Fruit fly (Drosophila melanogaster) whole organism, embryonic: ENCODE results near the gene feo.
A peak's percentile ranks its signal among the peaks of the same experiment; 100 is the strongest.

ENCODE experiments used
- CG11085 ChIP-seq: fragments of 200-800 bp; sonication (Bioruptor generic); IDR thresholded peaks from 2 replicates; pipeline ENCODE4 v1.3.6; 2022; ENCODE audit warnings: missing biosample characterization, missing genetic modification characterization
- CG12219 ChIP-seq: fragments of 200-800 bp; sonication (Bioruptor generic); optimal IDR thresholded peaks from 3 replicates; lab custom pipeline; 2018; ENCODE audit warnings: missing biosample characterization, mild to moderate bottlenecking, missing genetic modification characterization
- CG4820 ChIP-seq: fragments of 200-800 bp; sonication (Bioruptor generic); optimal IDR thresholded peaks from 3 replicates; lab custom pipeline; 2016; ENCODE audit warnings: missing biosample characterization, missing genetic modification characterization
- CG6272 ChIP-seq: fragments of 200-800 bp; sonication (Bioruptor generic); IDR thresholded peaks from 2 replicates; pipeline ENCODE4 v1.3.6; 2022; ENCODE audit warnings: missing biosample characterization, missing genetic modification characterization
- Ets65A ChIP-seq: fragments of 200-800 bp; sonication (Bioruptor generic); peaks from one replicate; lab custom pipeline; 2016; ENCODE audit warnings: missing biosample characterization, missing genetic modification characterization
- H2.0 ChIP-seq: fragments of 200-800 bp; sonication (Bioruptor generic); IDR thresholded peaks from 2 replicates; pipeline ENCODE4 v1.3.6; 2022; ENCODE audit warnings: missing biosample characterization, missing genetic modification characterization
- Sin3A ChIP-seq: fragments of >200 bp; optimal IDR thresholded peaks from 2 replicates; lab custom pipeline; 2018
- amos ChIP-seq: fragments of 200-800 bp; sonication (Bioruptor generic); IDR thresholded peaks from 2 replicates; pipeline ENCODE4 v1.3.6; 2022; ENCODE audit warnings: missing biosample characterization, missing genetic modification characterization; ENCODE audit not compliant: partially characterized antibody
- cg ChIP-seq: fragments of 200-800 bp; sonication (Bioruptor generic); optimal IDR thresholded peaks from 3 replicates; lab custom pipeline; 2019; ENCODE audit warnings: missing biosample characterization, mild to moderate bottlenecking, missing genetic modification characterization, moderate library complexity
- fd102C ChIP-seq: fragments of 200-800 bp; sonication (Bioruptor generic); optimal IDR thresholded peaks from 2 replicates; lab custom pipeline; 2018; ENCODE audit warnings: missing biosample characterization, mild to moderate bottlenecking, missing genetic modification characterization, moderate library complexity
- mirr ChIP-seq: fragments of 200-800 bp; sonication (Bioruptor generic); optimal IDR thresholded peaks from 3 replicates; lab custom pipeline; 2018; ENCODE audit warnings: missing biosample characterization, mild to moderate bottlenecking, missing genetic modification characterization
- run ChIP-seq: fragments of 200-800 bp; sonication (Bioruptor generic); optimal IDR thresholded peaks from 3 replicates; lab custom pipeline; 2018; ENCODE audit warnings: missing biosample characterization, mild to moderate bottlenecking, missing genetic modification characterization
- tna ChIP-seq: fragments of 200-800 bp; sonication (Bioruptor generic); IDR thresholded peaks from 2 replicates; pipeline ENCODE4 v1.3.6; 2022; ENCODE audit warnings: missing biosample characterization, missing genetic modification characterization; ENCODE audit not compliant: partially characterized antibody

dm6 chrX:10899232-10899631 is 44.6 kb upstream of the feo start, which contains the start of gene CG1582:
- TF ChIP-seq cg (GFP tag; lab: Kevin White, UChicago) (no peak), amos (peak; percentile 34; the same call in 1 of the 2 replicates), CG11085 (GFP tag; lab: Robert Waterston, UW) (no peak), CG6272 (GFP tag; lab: Robert Waterston, UW) (no peak), CG12219 (GFP tag; lab: Kevin White, UChicago) (no peak), Ets65A (GFP tag; lab: Kevin White, UChicago) (no peak), mirr (GFP tag; lab: Kevin White, UChicago) (no peak), fd102C (GFP tag; lab: Kevin White, UChicago) (no peak), Sin3A (lab: Kevin White, UChicago) (peak; percentile 37), H2.0 (GFP tag; lab: Robert Waterston, UW) (no peak), CG4820 (GFP tag; lab: Kevin White, UChicago) (peak; percentile 13), run (no peak), tna (GFP tag; lab: Robert Waterston, UW) (no peak)
